Fruit fly (Drosophila melanogaster) whole organism, embryonic: Measurements from ENCODE around the gene Hrb98DE.
A peak's percentile ranks its signal among the peaks of the same experiment; 100 is the strongest.

Experiments used
- Aef1 ChIP-seq: fragments of 200-800 bp; sonication (Bioruptor generic); IDR thresholded peaks from 3 replicates; pipeline ENCODE4 v1.3.6; 2022; ENCODE audit warnings: missing biosample characterization, missing genetic modification characterization
- CG11560 ChIP-seq: fragments of 200-800 bp; sonication (Bioruptor generic); IDR thresholded peaks from 3 replicates; pipeline ENCODE4 v1.3.6; 2022; ENCODE audit warnings: missing biosample characterization, missing genetic modification characterization
- CG11696 ChIP-seq: fragments of 200-800 bp; sonication (Bioruptor generic); IDR thresholded peaks from 2 replicates; pipeline ENCODE4 v1.3.6; 2022; ENCODE audit warnings: missing biosample characterization, missing genetic modification characterization
- CG11723 ChIP-seq: fragments of 200-800 bp; sonication (Bioruptor generic); optimal IDR thresholded peaks from 2 replicates; lab custom pipeline; 2017; ENCODE audit warnings: missing biosample characterization, mild to moderate bottlenecking, missing genetic modification characterization
- CG12219 ChIP-seq: fragments of 200-800 bp; sonication (Bioruptor generic); optimal IDR thresholded peaks from 3 replicates; lab custom pipeline; 2018; ENCODE audit warnings: missing biosample characterization, mild to moderate bottlenecking, missing genetic modification characterization
- CG1233 ChIP-seq: fragments of 200-800 bp; sonication (Bioruptor generic); optimal IDR thresholded peaks from 4 replicates; lab custom pipeline; 2018; ENCODE audit warnings: missing biosample characterization, mild to moderate bottlenecking, missing genetic modification characterization
- CG13624 ChIP-seq: fragments of 200-800 bp; sonication (Bioruptor generic); optimal IDR thresholded peaks from 2 replicates; lab custom pipeline; 2016; ENCODE audit warnings: missing biosample characterization, missing genetic modification characterization
- CG14667 ChIP-seq: fragments of 200-800 bp; sonication (Bioruptor generic); IDR thresholded peaks from 2 replicates; pipeline ENCODE4 v1.3.6; 2022; ENCODE audit warnings: missing biosample characterization, missing genetic modification characterization
- CG15011 ChIP-seq: fragments of 200-800 bp; sonication (Bioruptor generic); optimal IDR thresholded peaks from 3 replicates; lab custom pipeline; 2018; ENCODE audit warnings: missing biosample characterization, mild to moderate bottlenecking, missing genetic modification characterization
- CG15601 ChIP-seq: fragments of 200-800 bp; sonication (Bioruptor generic); optimal IDR thresholded peaks from 3 replicates; lab custom pipeline; 2019; ENCODE audit warnings: missing biosample characterization, mild to moderate bottlenecking, missing genetic modification characterization, moderate library complexity
- CG16779 ChIP-seq: fragments of 200-800 bp; sonication (Bioruptor generic); IDR thresholded peaks from 2 replicates; pipeline ENCODE4 v1.3.6; 2022; ENCODE audit warnings: missing biosample characterization, missing genetic modification characterization
- CG17361 ChIP-seq: fragments of 200-800 bp; sonication (Bioruptor generic); IDR thresholded peaks from 3 replicates; pipeline ENCODE4 v1.3.6; 2022; ENCODE audit warnings: missing biosample characterization, missing genetic modification characterization
- CG18262 ChIP-seq: fragments of 200-800 bp; optimal IDR thresholded peaks from 3 replicates; lab custom pipeline; 2019; ENCODE audit warnings: missing biosample characterization, mild to moderate bottlenecking, missing genetic modification characterization, moderate library complexity
- CG2120 ChIP-seq: fragments of 200-800 bp; sonication (Bioruptor generic); optimal IDR thresholded peaks from 3 replicates; lab custom pipeline; 2016; ENCODE audit warnings: missing biosample characterization, missing genetic modification characterization
- CG32767 ChIP-seq: fragments of 200-800 bp; sonication (Bioruptor generic); IDR thresholded peaks from 2 replicates; pipeline ENCODE4 v1.3.6; 2022; ENCODE audit warnings: missing biosample characterization, missing genetic modification characterization
- CG34224 ChIP-seq: fragments of 200-800 bp; sonication (Bioruptor generic); IDR thresholded peaks from 3 replicates; pipeline ENCODE4 v1.3.6; 2022; ENCODE audit warnings: missing biosample characterization, missing genetic modification characterization; ENCODE audit not compliant: partially characterized antibody
- CG4404 ChIP-seq: fragments of 200-800 bp; sonication (Bioruptor generic); IDR thresholded peaks from 2 replicates; pipeline ENCODE4 v1.3.6; 2022; ENCODE audit warnings: missing biosample characterization, missing genetic modification characterization
- CG6272 ChIP-seq: fragments of 200-800 bp; sonication (Bioruptor generic); IDR thresholded peaks from 2 replicates; pipeline ENCODE4 v1.3.6; 2022; ENCODE audit warnings: missing biosample characterization, missing genetic modification characterization
- CG7786 ChIP-seq: fragments of 200-800 bp; sonication (Bioruptor generic); optimal IDR thresholded peaks from 2 replicates; lab custom pipeline; 2016; ENCODE audit warnings: missing biosample characterization, missing genetic modification characterization
- CG8281 ChIP-seq: fragments of 200-800 bp; sonication (Bioruptor generic); optimal IDR thresholded peaks from 2 replicates; lab custom pipeline; 2018; ENCODE audit warnings: missing biosample characterization, mild to moderate bottlenecking, missing genetic modification characterization, moderate library complexity
- CG9609 ChIP-seq: fragments of 200-800 bp; sonication (Bioruptor generic); optimal IDR thresholded peaks from 3 replicates; lab custom pipeline; 2016; ENCODE audit warnings: missing biosample characterization, missing genetic modification characterization
- CG9817 ChIP-seq: fragments of 200-800 bp; sonication (Bioruptor generic); optimal IDR thresholded peaks from 2 replicates; lab custom pipeline; 2018; ENCODE audit warnings: missing biosample characterization, mild to moderate bottlenecking, missing genetic modification characterization, moderate library complexity
- CG9876 ChIP-seq: fragments of 200-800 bp; sonication (Bioruptor generic); optimal IDR thresholded peaks from 2 replicates; lab custom pipeline; 2016; ENCODE audit warnings: missing biosample characterization, missing genetic modification characterization
- Chrac-16 ChIP-seq: fragments of 200-800 bp; sonication (Bioruptor generic); optimal IDR thresholded peaks from 3 replicates; lab custom pipeline; 2016; ENCODE audit warnings: missing biosample characterization, missing genetic modification characterization
- CkIIα-i1 ChIP-seq: fragments of 200-800 bp; sonication (Bioruptor generic); IDR thresholded peaks from 2 replicates; pipeline ENCODE4 v1.3.6; 2022; ENCODE audit warnings: missing biosample characterization, missing genetic modification characterization
- Dref ChIP-seq: fragments of 200-800 bp; sonication (Bioruptor generic); IDR thresholded peaks from 2 replicates; pipeline ENCODE4 v1.3.6; 2022; ENCODE audit warnings: missing biosample characterization, missing genetic modification characterization
- GATAe ChIP-seq: fragments of 200-800 bp; sonication (Bioruptor generic); conservative IDR thresholded peaks from 2 replicates; pipeline ENCODE4 v1.3.6; 2022; ENCODE audit warnings: missing biosample characterization, missing genetic modification characterization
- Gsc ChIP-seq: fragments of 200-800 bp; sonication (Bioruptor generic); IDR thresholded peaks from 2 replicates; pipeline ENCODE4 v1.3.6; 2022; ENCODE audit warnings: missing biosample characterization, missing genetic modification characterization
- Hmr ChIP-seq: fragments of 200-800 bp; sonication (Bioruptor generic); optimal IDR thresholded peaks from 3 replicates; lab custom pipeline; 2017; ENCODE audit warnings: mild to moderate bottlenecking, missing biosample characterization, missing genetic modification reagents, missing genetic modification characterization
- Hr78 ChIP-seq, 2 experiments: fragments of 200-800 bp in 1 of 2; fragments of >200 bp in 1 of 2; sonication (Bioruptor generic) in 1 of 2; optimal IDR thresholded peaks; 2 replicates each; lab custom pipeline; 2017 to 2019; ENCODE audit warnings: missing biosample characterization in 2 of 2, missing genetic modification characterization in 2 of 2, mild to moderate bottlenecking in 1 of 2, moderate library complexity in 1 of 2
- Jarid2 ChIP-seq: fragments of 200-800 bp; sonication (Bioruptor generic); optimal IDR thresholded peaks from 3 replicates; lab custom pipeline; 2017; ENCODE audit warnings: mild to moderate bottlenecking, missing biosample characterization, missing genetic modification reagents, missing genetic modification characterization
- Meics ChIP-seq: fragments of 200-800 bp; sonication (Bioruptor generic); optimal IDR thresholded peaks from 2 replicates; lab custom pipeline; 2017; ENCODE audit warnings: missing biosample characterization, mild to moderate bottlenecking, missing genetic modification characterization
- Mrtf ChIP-seq: fragments of 200-800 bp; sonication (Bioruptor generic); IDR thresholded peaks from 3 replicates; pipeline ENCODE4 v1.3.6; 2022; ENCODE audit warnings: missing biosample characterization, missing genetic modification characterization
- Ptx1 ChIP-seq: fragments of 200-800 bp; sonication (Bioruptor generic); IDR thresholded peaks from 2 replicates; pipeline ENCODE4 v1.3.6; 2022; ENCODE audit warnings: missing biosample characterization, missing genetic modification characterization
- aop ChIP-seq: fragments of 200-800 bp; sonication (Bioruptor generic); IDR thresholded peaks from 2 replicates; pipeline ENCODE4 v1.3.6; 2022; ENCODE audit warnings: missing biosample characterization, missing genetic modification characterization
- cas ChIP-seq: fragments of 200-800 bp; sonication (Bioruptor generic); IDR thresholded peaks from 2 replicates; pipeline ENCODE4 v1.3.6; 2022; ENCODE audit warnings: missing biosample characterization, missing genetic modification characterization
- da ChIP-seq: fragments of 200-800 bp; sonication (Bioruptor generic); optimal IDR thresholded peaks from 2 replicates; lab custom pipeline; 2016; ENCODE audit warnings: missing biosample characterization, missing genetic modification characterization
- disco-r ChIP-seq: fragments of 200-800 bp; sonication (Bioruptor generic); optimal IDR thresholded peaks from 2 replicates; lab custom pipeline; 2016; ENCODE audit warnings: missing biosample characterization, missing genetic modification characterization
- esg ChIP-seq: fragments of 200-800 bp; sonication (Bioruptor generic); conservative IDR thresholded peaks from 2 replicates; pipeline ENCODE4 v1.3.6; 2022; ENCODE audit warnings: missing biosample characterization, missing genetic modification characterization
- fd64A ChIP-seq: fragments of 200-800 bp; sonication (Bioruptor generic); optimal IDR thresholded peaks from 3 replicates; lab custom pipeline; 2018; ENCODE audit warnings: missing biosample characterization, mild to moderate bottlenecking, missing genetic modification characterization
- gce ChIP-seq: fragments of 200-800 bp; sonication (Bioruptor generic); IDR thresholded peaks from 3 replicates; pipeline ENCODE4 v1.3.6; 2022; ENCODE audit warnings: missing biosample characterization, missing genetic modification characterization
- gfzf ChIP-seq: fragments of 200-800 bp; sonication (Bioruptor generic); optimal IDR thresholded peaks from 2 replicates; lab custom pipeline; 2016; ENCODE audit warnings: missing biosample characterization, mild to moderate bottlenecking, missing genetic modification characterization, moderate library complexity
- jing ChIP-seq: fragments of 200-800 bp; sonication (Bioruptor generic); optimal IDR thresholded peaks from 2 replicates; lab custom pipeline; 2018; ENCODE audit warnings: missing biosample characterization, mild to moderate bottlenecking, missing genetic modification characterization
- onecut ChIP-seq: fragments of 200-800 bp; sonication (Bioruptor generic); IDR thresholded peaks from 2 replicates; pipeline ENCODE4 v1.3.6; 2022; ENCODE audit warnings: missing biosample characterization, missing genetic modification characterization
- schlank ChIP-seq: fragments of 200-800 bp; sonication (Bioruptor generic); optimal IDR thresholded peaks from 2 replicates; lab custom pipeline; 2018; ENCODE audit warnings: missing biosample characterization, mild to moderate bottlenecking, missing genetic modification characterization
- slbo ChIP-seq: fragments of 200-800 bp; sonication (Bioruptor generic); IDR thresholded peaks from 2 replicates; pipeline ENCODE4 v1.3.6; 2022; ENCODE audit warnings: missing biosample characterization, missing genetic modification characterization
- sna ChIP-seq: fragments of 200-800 bp; sonication (Bioruptor generic); IDR thresholded peaks from 2 replicates; pipeline ENCODE4 v1.3.6; 2022; ENCODE audit warnings: missing biosample characterization, missing genetic modification characterization; ENCODE audit not compliant: partially characterized antibody
- sob ChIP-seq: fragments of 200-800 bp; sonication (Bioruptor generic); IDR thresholded peaks from 2 replicates; pipeline ENCODE4 v1.3.6; 2022; ENCODE audit warnings: missing biosample characterization, missing genetic modification characterization
- stwl ChIP-seq: fragments of 200-800 bp; sonication (Bioruptor generic); optimal IDR thresholded peaks from 3 replicates; lab custom pipeline; 2018; ENCODE audit warnings: missing biosample characterization, mild to moderate bottlenecking, missing genetic modification characterization, moderate library complexity
- tin ChIP-seq: fragments of 200-800 bp; sonication (Bioruptor generic); optimal IDR thresholded peaks from 3 replicates; lab custom pipeline; 2016; ENCODE audit warnings: missing biosample characterization, missing genetic modification characterization
- ttk ChIP-seq: fragments of 200-800 bp; sonication (Bioruptor generic); IDR thresholded peaks from 2 replicates; pipeline ENCODE4 v2.1.2; 2022; ENCODE audit warnings: missing biosample characterization, missing genetic modification characterization
- wek ChIP-seq: fragments of 200-800 bp; sonication (Bioruptor generic); optimal IDR thresholded peaks from 3 replicates; lab custom pipeline; 2018; ENCODE audit warnings: missing biosample characterization, mild to moderate bottlenecking, missing genetic modification characterization, moderate library complexity

Hrb98DE gene

DNA sequence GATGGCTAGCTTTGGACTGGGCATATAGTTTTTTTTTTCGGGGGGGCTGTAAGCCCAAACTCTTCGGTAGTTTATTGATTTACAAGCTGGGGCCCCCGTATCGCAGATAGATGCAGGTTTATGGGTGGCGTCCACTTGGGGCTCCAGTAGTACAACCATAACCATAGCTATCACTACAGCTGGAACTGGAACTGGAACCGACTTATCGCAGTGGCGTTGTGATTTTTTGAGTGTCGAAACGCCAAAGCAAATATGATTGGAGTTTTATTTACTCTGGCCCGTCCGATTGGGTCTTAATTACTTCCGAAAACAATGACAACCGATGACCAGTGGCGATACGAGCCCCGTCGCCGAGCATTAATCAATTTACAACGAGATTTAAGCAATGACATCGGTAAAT is 9.2 kb upstream of the Hrb98DE start (continued):
- TF ChIP-seq GATAe (GFP tag; lab: Robert Waterston, UW): 0 out of 2 replicates have a peak, but pooled peaks have one; percentile 40
- no peak for TF ChIP-seq CG17361 (GFP tag; lab: Robert Waterston, UW)
- no peak for TF ChIP-seq schlank (tag; lab: Kevin White, UChicago)
- peak; percentile 47 for TF ChIP-seq CG15011 (GFP tag; lab: Kevin White, UChicago)
- no peak for TF ChIP-seq Aef1
- no peak for TF ChIP-seq ttk (GFP tag; lab: Robert Waterston, UW)
- no peak for TF ChIP-seq CG13624 (GFP tag; lab: Kevin White, UChicago)
- no peak for TF ChIP-seq CG2120 (GFP tag; lab: Kevin White, UChicago)
- TF ChIP-seq aop (GFP tag; lab: Robert Waterston, UW): 0 out of 2 replicates have a peak, but pooled peaks have one; percentile 49
- TF ChIP-seq CG11696 (GFP tag; lab: Robert Waterston, UW): no peak
- TF ChIP-seq Hmr (GFP tag; lab: Kevin White, UChicago): peak; percentile 47
- TF ChIP-seq CG8281 (tag; lab: Kevin White, UChicago): peak; percentile 5
- no peak for TF ChIP-seq CkIIα-i1 (GFP tag; lab: Robert Waterston, UW)
- no peak for TF ChIP-seq Dref (GFP tag; lab: Robert Waterston, UW)
- TF ChIP-seq Hr78 (GFP tag; optimal IDR thresholded peaks at IDR 0.05; lab: Kevin White, UChicago): no peak
- TF ChIP-seq slbo (GFP tag; lab: Robert Waterston, UW): no peak
- TF ChIP-seq disco-r: no peak
- TF ChIP-seq CG9876: no peak
- TF ChIP-seq CG1233 (GFP tag; lab: Kevin White, UChicago): peak; percentile 27
- TF ChIP-seq Mrtf (GFP tag; lab: Robert Waterston, UW): no peak
- peak; percentile 21 for TF ChIP-seq CG12219 (GFP tag; lab: Kevin White, UChicago)
- peak; percentile 78 for TF ChIP-seq wek (GFP tag; lab: Kevin White, UChicago)
- no peak for TF ChIP-seq CG14667 (GFP tag; lab: Robert Waterston, UW)
- no peak for TF ChIP-seq Ptx1 (GFP tag; lab: Robert Waterston, UW)
- peak; percentile 71 for TF ChIP-seq fd64A (GFP tag; lab: Kevin White, UChicago)
- no peak for TF ChIP-seq CG7786 (GFP tag; lab: Kevin White, UChicago)
- TF ChIP-seq CG11560 (tag; lab: Robert Waterston, UW): no peak
- TF ChIP-seq Meics (GFP tag; lab: Kevin White, UChicago): peak; percentile 29
- peak; percentile 22 for TF ChIP-seq Jarid2
- no peak for TF ChIP-seq CG4404
- TF ChIP-seq CG11723 (GFP tag; lab: Kevin White, UChicago): peak; percentile 27
- TF ChIP-seq Gsc: no peak
- no peak for TF ChIP-seq jing
- no peak for TF ChIP-seq CG34224
- TF ChIP-seq CG32767 (GFP tag; lab: Robert Waterston, UW): 0 out of 2 replicates have a peak, but pooled peaks have one; percentile 37
- no peak for TF ChIP-seq cas
- TF ChIP-seq Chrac-16 (GFP tag; lab: Kevin White, UChicago): no peak
- peak; percentile 48 for TF ChIP-seq onecut (GFP tag; lab: Robert Waterston, UW)
- TF ChIP-seq CG9609 (GFP tag; lab: Kevin White, UChicago): no peak
- TF ChIP-seq CG9817 (tag; lab: Kevin White, UChicago): no peak
- no peak for TF ChIP-seq gfzf (GFP tag; lab: Kevin White, UChicago)
- TF ChIP-seq da (GFP tag; lab: Kevin White, UChicago): no peak
- TF ChIP-seq CG18262 (tag; lab: Kevin White, UChicago): peak; percentile 26
- peak; percentile 57; the same call in 2 of the 3 replicates for TF ChIP-seq gce
- TF ChIP-seq CG6272 (GFP tag; lab: Robert Waterston, UW): no peak
- TF ChIP-seq CG15601 (tag; lab: Kevin White, UChicago): peak; percentile 55
- no peak for TF ChIP-seq CG16779 (GFP tag; lab: Robert Waterston, UW)
- peak; percentile 29; the same call in 1 of the 2 replicates for TF ChIP-seq sob (GFP tag; lab: Robert Waterston, UW)
- TF ChIP-seq stwl (tag; lab: Kevin White, UChicago): no peak
- TF ChIP-seq sna: no peak
- no peak for TF ChIP-seq tin (GFP tag; lab: Kevin White, UChicago)
- TF ChIP-seq esg (GFP tag; lab: Robert Waterston, UW): no peak
